Fruit fly (Drosophila melanogaster): Measurements from ENCODE around the gene CG10340.

dm6 chr3R:16640005-16640408 lies 25.8 kb upstream of the CG10340 start, which contains the start of gene nonA-l:
- TF ChIP-seq Ets98B (GFP tag; IDR thresholded peaks at IDR 0.05): no peak
- no peak for TF ChIP-seq EcR (GFP tag; optimal IDR thresholded peaks at IDR 0.05)
- TF ChIP-seq CG14655 (GFP tag; optimal IDR thresholded peaks at IDR 0.05): no peak
- no peak for TF ChIP-seq Pif1B (GFP tag; optimal IDR thresholded peaks at IDR 0.05)
- no peak for TF ChIP-seq CG4496 (GFP tag; IDR thresholded peaks at IDR 0.05)
- no peak for TF ChIP-seq rn (GFP tag; IDR thresholded peaks at IDR 0.05)
- TF ChIP-seq CG17806 (tag; optimal IDR thresholded peaks at IDR 0.05): no peak
